Worm (Caenorhabditis elegans) whole organism, L4 larva: ENCODE measurements around the gene T28A8.4.

Experiments used
- T20F7.1 ChIP-seq: fragments of 200-800 bp; sonication (Bioruptor generic); optimal IDR thresholded peaks from 2 replicates; lab custom pipeline; 2018; ENCODE audit warnings: mild to moderate bottlenecking, missing genetic modification characterization, missing compliant biosample characterization
- T26A8.4 ChIP-seq: fragments of 200-800 bp; sonication (Bioruptor generic); IDR thresholded peaks from 2 replicates; pipeline ENCODE4 v1.3.6; 2022; ENCODE audit warnings: missing genetic modification characterization, missing compliant biosample characterization
- Y48G9A.11 ChIP-seq: fragments of 200-800 bp; sonication (Bioruptor generic); IDR thresholded peaks from 2 replicates; pipeline ENCODE4 v1.3.6; 2022; ENCODE audit warnings: missing genetic modification reagents, missing genetic modification characterization, missing compliant biosample characterization
- Y75B8A.6 ChIP-seq: fragments of 200-800 bp; sonication (Bioruptor generic); IDR thresholded peaks from 2 replicates; pipeline ENCODE4 v1.3.6; 2022; ENCODE audit warnings: missing genetic modification reagents, missing genetic modification characterization, missing compliant biosample characterization
- ZK546.5 ChIP-seq, 2 experiments: sonication (generic microtip); optimal IDR thresholded peaks; 2 replicates each; lab custom pipeline; 2017; ENCODE audit warnings: missing biosample characterization in 2 of 2, missing genetic modification characterization in 2 of 2
- ama-1 ChIP-seq: fragments of 150-350 bp; optimal IDR thresholded peaks from 2 replicates; lab custom pipeline; 2014; ENCODE audit warnings: inconsistent platforms, mixed read lengths
- arid-1 ChIP-seq: fragments of 200-800 bp; sonication (Bioruptor generic); conservative IDR thresholded peaks from 2 replicates; pipeline ENCODE4 v1.3.6; 2022; ENCODE audit warnings: missing genetic modification reagents, missing genetic modification characterization, missing compliant biosample characterization
- ceh-20 ChIP-seq: fragments of 200-800 bp; sonication (Bioruptor generic); IDR thresholded peaks from 2 replicates; pipeline ENCODE4 v1.3.6; 2022; ENCODE audit warnings: missing genetic modification reagents, missing genetic modification characterization, missing compliant biosample characterization
- ceh-28 ChIP-seq: fragments of 150-350 bp; optimal IDR thresholded peaks from 2 replicates; lab custom pipeline; 2014; ENCODE audit warnings: missing biosample characterization, missing genetic modification reagents, missing genetic modification characterization
- ceh-32 ChIP-seq: sonication (generic microtip); optimal IDR thresholded peaks from 2 replicates; lab custom pipeline; 2016; ENCODE audit warnings: mild to moderate bottlenecking, missing genetic modification characterization, missing compliant biosample characterization; ENCODE audit not compliant: poor library complexity
- ceh-44 ChIP-seq: fragments of 200-800 bp; sonication (Bioruptor generic); IDR thresholded peaks from 2 replicates; pipeline ENCODE4 v1.3.6; 2022; ENCODE audit warnings: missing genetic modification reagents, missing genetic modification characterization, missing compliant biosample characterization
- cey-2 ChIP-seq: sonication (generic microtip); optimal IDR thresholded peaks from 3 replicates; lab custom pipeline; 2017; ENCODE audit warnings: missing genetic modification characterization, mild to moderate bottlenecking, missing compliant biosample characterization, antibody characterized with exemption, borderline replicate concordance; ENCODE audit not compliant: insufficient read depth
- ctbp-1 ChIP-seq: fragments of 200-800 bp; sonication (Bioruptor generic); IDR thresholded peaks from 2 replicates; pipeline ENCODE4 v1.3.6; 2022; ENCODE audit warnings: missing genetic modification reagents, missing genetic modification characterization, missing compliant biosample characterization
- daf-12 ChIP-seq: fragments of 150-350 bp; optimal IDR thresholded peaks from 2 replicates; lab custom pipeline; 2014; ENCODE audit warnings: missing biosample characterization, missing genetic modification reagents, missing genetic modification characterization
- daf-8 ChIP-seq: fragments of 200-800 bp; sonication (Bioruptor generic); IDR thresholded peaks from 2 replicates; pipeline ENCODE4 v1.3.6; 2022; ENCODE audit warnings: missing genetic modification characterization, missing compliant biosample characterization
- dmd-8 ChIP-seq: fragments of 200-800 bp; sonication (Bioruptor generic); IDR thresholded peaks from 2 replicates; pipeline ENCODE4 v1.3.6; 2022; ENCODE audit warnings: missing genetic modification characterization, missing compliant biosample characterization
- dmd-9 ChIP-seq: fragments of 200-800 bp; sonication (Bioruptor generic); IDR thresholded peaks from 2 replicates; pipeline ENCODE4 v1.3.6; 2022; ENCODE audit warnings: missing genetic modification reagents, missing genetic modification characterization, missing compliant biosample characterization
- dpl-1 ChIP-seq: fragments of 150-350 bp; optimal IDR thresholded peaks from 2 replicates; lab custom pipeline; 2014; ENCODE audit warnings: missing biosample characterization, missing genetic modification reagents, missing genetic modification characterization
- fos-1 ChIP-seq: fragments of 150-350 bp; optimal IDR thresholded peaks from 2 replicates; lab custom pipeline; 2014; ENCODE audit warnings: missing biosample characterization, missing genetic modification characterization
- hif-1 ChIP-seq, 2 experiments: sonication (generic microtip); optimal IDR thresholded peaks; 2 replicates each; lab custom pipeline; 2016 to 2017; ENCODE audit warnings: missing compliant biosample characterization in 2 of 2, missing genetic modification characterization in 2 of 2, missing genetic modification reagents in 2 of 2, missing genotype in 2 of 2, mild to moderate bottlenecking in 1 of 2
- hlh-11 ChIP-seq: fragments of 200-800 bp; sonication (Bioruptor generic); optimal IDR thresholded peaks from 2 replicates; lab custom pipeline; 2018; ENCODE audit warnings: mild to moderate bottlenecking, missing genetic modification characterization, missing compliant biosample characterization
- hmg-1.1 ChIP-seq: fragments of 200-800 bp; sonication (Bioruptor generic); IDR thresholded peaks from 2 replicates; pipeline ENCODE4 v1.3.6; 2022; ENCODE audit warnings: missing genetic modification reagents, missing genetic modification characterization, missing compliant biosample characterization
- lin-1 ChIP-seq: fragments of 200-800 bp; sonication (Bioruptor generic); IDR thresholded peaks from 2 replicates; pipeline ENCODE4 v1.3.6; 2022; ENCODE audit warnings: missing genetic modification reagents, missing genetic modification characterization, missing compliant biosample characterization
- lin-13 ChIP-seq: fragments of 150-350 bp; optimal IDR thresholded peaks from 2 replicates; lab custom pipeline; 2014; ENCODE audit warnings: missing biosample characterization, missing genetic modification reagents, missing genetic modification characterization
- lir-3 ChIP-seq: sonication (generic microtip); optimal IDR thresholded peaks from 2 replicates; lab custom pipeline; 2016; ENCODE audit warnings: mild to moderate bottlenecking, missing genetic modification characterization, missing compliant biosample characterization
- madf-5 ChIP-seq, 2 experiments: fragments of 200-800 bp; sonication (Bioruptor generic); IDR thresholded peaks; 2 replicates each; pipeline ENCODE4 v1.3.6; 2022; ENCODE audit warnings: missing compliant biosample characterization in 2 of 2, missing genetic modification characterization in 2 of 2
- madf-9 ChIP-seq: fragments of 200-800 bp; sonication (Bioruptor generic); conservative IDR thresholded peaks from 2 replicates; pipeline ENCODE4 v1.3.6; 2022; ENCODE audit warnings: missing genetic modification reagents, missing genetic modification characterization, missing compliant biosample characterization
- mdl-1 ChIP-seq, 2 experiments: fragments of 150-350 bp in 1 of 2; sonication (generic microtip) in 1 of 2; optimal IDR thresholded peaks; 2 replicates each; lab custom pipeline; 2014 to 2017; ENCODE audit warnings: missing biosample characterization in 2 of 2, missing genetic modification characterization in 2 of 2
- mdt-29 ChIP-seq: fragments of 200-800 bp; sonication (Bioruptor generic); IDR thresholded peaks from 2 replicates; pipeline ENCODE4 v1.3.6; 2022; ENCODE audit warnings: missing genetic modification reagents, missing genetic modification characterization, missing compliant biosample characterization
- mes-2 ChIP-seq: sonication (generic microtip); optimal IDR thresholded peaks from 2 replicates; lab custom pipeline; 2016; ENCODE audit warnings: missing genotype, mild to moderate bottlenecking, missing genetic modification characterization, missing compliant biosample characterization; ENCODE audit not compliant: poor library complexity, severe bottlenecking
- mxl-2 ChIP-seq: fragments of 200-800 bp; sonication (Bioruptor generic); conservative IDR thresholded peaks from 2 replicates; pipeline ENCODE4 v1.3.6; 2022; ENCODE audit warnings: missing genetic modification reagents, missing genetic modification characterization, missing compliant biosample characterization
- nhr-11 ChIP-seq: fragments of 150-350 bp; optimal IDR thresholded peaks from 2 replicates; lab custom pipeline; 2014; ENCODE audit warnings: missing biosample characterization, missing genetic modification characterization
- nhr-111 ChIP-seq: fragments of 200-800 bp; sonication (Bioruptor generic); optimal IDR thresholded peaks from 2 replicates; lab custom pipeline; 2018; ENCODE audit warnings: mild to moderate bottlenecking, missing genetic modification characterization, missing compliant biosample characterization
- nhr-28 ChIP-seq: fragments of 150-350 bp; optimal IDR thresholded peaks from 2 replicates; lab custom pipeline; 2014; ENCODE audit warnings: missing biosample characterization, missing genetic modification characterization
- nhr-42 ChIP-seq: fragments of 200-800 bp; sonication (Bioruptor generic); IDR thresholded peaks from 2 replicates; pipeline ENCODE4 v1.3.6; 2022; ENCODE audit warnings: missing genetic modification characterization, missing compliant biosample characterization
- nhr-6 ChIP-seq: fragments of 150-350 bp; optimal IDR thresholded peaks from 2 replicates; lab custom pipeline; 2014; ENCODE audit warnings: missing biosample characterization, missing genetic modification characterization
- nhr-76 ChIP-seq: fragments of 150-350 bp; optimal IDR thresholded peaks from 2 replicates; lab custom pipeline; 2014; ENCODE audit warnings: missing biosample characterization, missing genetic modification characterization
- nhr-77 ChIP-seq: fragments of 150-350 bp; optimal IDR thresholded peaks from 2 replicates; lab custom pipeline; 2014; ENCODE audit warnings: missing biosample characterization, missing genetic modification characterization
- pha-4 ChIP-seq, 2 experiments: fragments of 150-350 bp in 1 of 2; fragments of 200-800 bp in 1 of 2; sonication (Bioruptor generic) in 1 of 2; IDR thresholded peaks in 1 of 2; optimal IDR thresholded peaks in 1 of 2; 2 replicates each; pipeline versions ENCODE4 v1.3.6 to Lab custom; 2014 to 2022; ENCODE audit warnings: missing genetic modification characterization in 2 of 2, missing genetic modification reagents in 2 of 2, missing biosample characterization in 1 of 2, missing compliant biosample characterization in 1 of 2
- php-3 ChIP-seq: fragments of 200-800 bp; sonication (Bioruptor generic); IDR thresholded peaks from 2 replicates; pipeline ENCODE4 v1.3.6; 2022; ENCODE audit warnings: missing genetic modification reagents, missing genetic modification characterization, missing compliant biosample characterization
- pqm-1 ChIP-seq: sonication (generic microtip); optimal IDR thresholded peaks from 2 replicates; lab custom pipeline; 2017; ENCODE audit warnings: missing biosample characterization, missing genetic modification characterization
- saeg-2 ChIP-seq: fragments of 200-800 bp; sonication (Bioruptor generic); IDR thresholded peaks from 2 replicates; pipeline ENCODE4 v1.3.6; 2022; ENCODE audit warnings: missing genetic modification reagents, missing genetic modification characterization, missing compliant biosample characterization
- snpc-4 ChIP-seq: fragments of 150-350 bp; optimal IDR thresholded peaks from 2 replicates; lab custom pipeline; 2014; ENCODE audit warnings: missing biosample characterization, missing genetic modification characterization
- unc-130 ChIP-seq: sonication (generic microtip); optimal IDR thresholded peaks from 2 replicates; lab custom pipeline; 2016; ENCODE audit warnings: missing genetic modification reagents, missing genetic modification characterization, missing compliant biosample characterization
- unc-39 ChIP-seq: sonication (generic microtip); optimal IDR thresholded peaks from 2 replicates; lab custom pipeline; 2017; ENCODE audit warnings: missing biosample characterization, missing genetic modification characterization
- zfp-2 ChIP-seq: sonication (generic microtip); optimal IDR thresholded peaks from 2 replicates; lab custom pipeline; 2016; ENCODE audit warnings: mild to moderate bottlenecking, missing genetic modification characterization, missing compliant biosample characterization
- zfp-3 ChIP-seq: fragments of 200-800 bp; sonication (Bioruptor generic); conservative IDR thresholded peaks from 2 replicates; pipeline ENCODE4 v1.3.6; 2022; ENCODE audit warnings: missing genetic modification reagents, missing genetic modification characterization, missing compliant biosample characterization
- zip-11 ChIP-seq: fragments of 200-800 bp; sonication (Bioruptor generic); IDR thresholded peaks from 2 replicates; pipeline ENCODE4 v1.3.6; 2022; ENCODE audit warnings: missing genetic modification characterization, missing compliant biosample characterization
- zip-2 ChIP-seq: fragments of 150-350 bp; optimal IDR thresholded peaks from 2 replicates; lab custom pipeline; 2014; ENCODE audit warnings: missing biosample characterization, missing genetic modification characterization

Gene T28A8.4

DNA sequence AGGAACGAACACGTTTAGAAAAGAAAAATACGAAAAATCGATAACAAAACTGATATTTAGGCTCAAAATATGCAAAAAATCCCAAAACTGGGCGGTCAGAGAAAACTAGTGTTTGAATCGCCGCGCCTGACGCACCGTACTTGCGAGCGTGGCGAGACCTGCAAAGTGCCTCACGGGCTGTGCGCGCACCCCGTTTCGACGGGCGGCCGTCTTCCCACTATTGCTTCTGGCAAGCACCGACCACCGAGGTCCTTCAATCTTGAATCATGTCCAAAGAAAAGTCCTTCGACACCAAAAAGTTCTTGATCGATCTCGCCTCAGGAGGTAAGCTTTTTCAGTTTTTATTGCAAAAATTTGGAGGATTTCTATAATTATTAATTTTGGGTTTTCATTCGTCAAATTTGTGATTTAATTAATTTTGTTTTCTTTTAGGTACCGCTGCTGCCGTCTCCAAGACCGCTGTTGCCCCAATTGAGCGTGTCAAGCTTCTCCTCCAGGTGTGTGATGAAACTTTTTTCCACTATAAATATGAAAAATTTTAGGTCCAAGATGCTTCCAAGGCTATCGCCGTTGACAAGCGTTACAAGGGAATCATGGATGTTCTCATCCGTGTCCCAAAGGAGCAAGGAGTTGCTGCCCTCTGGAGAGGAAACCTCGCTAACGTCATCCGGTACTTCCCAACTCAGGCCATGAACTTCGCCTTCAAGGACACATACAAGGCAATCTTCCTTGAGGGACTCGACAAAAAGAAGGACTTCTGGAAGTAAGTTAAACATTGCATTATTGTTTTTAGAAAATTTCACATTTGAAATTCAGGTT is 40.3 kb upstream of the T28A8.4 start, which contains the start of gene ant-1.1 (continued):
- no peak for TF ChIP-seq lir-3
- no peak for TF ChIP-seq dmd-8
- 0 out of 2 replicates have a peak, but pooled peaks have one; percentile 36 for TF ChIP-seq php-3 (GFP tag; lab: Robert Waterston, UW)
- no peak for TF ChIP-seq snpc-4 (tag; lab: Kevin White, UChicago)
- no peak for TF ChIP-seq cey-2
- TF ChIP-seq pha-4 (GFP tag; IDR thresholded peaks at IDR 0.05; lab: Robert Waterston, UW): peak; percentile 83
- no peak for TF ChIP-seq pha-4 (tag; optimal IDR thresholded peaks at IDR 0.05; lab: Kevin White, UChicago)
- TF ChIP-seq ceh-32 (tag; lab: Kevin White, UChicago): no peak
- TF ChIP-seq mxl-2 (GFP tag; lab: Robert Waterston, UW): no peak
- peak; percentile 52 for TF ChIP-seq nhr-28 (tag; lab: Kevin White, UChicago)
- peak; percentile 94 for TF ChIP-seq hlh-11 (tag; lab: Kevin White, UChicago)
- no peak for TF ChIP-seq zip-2 (tag; lab: Kevin White, UChicago)
- peak in 1 of 2 experiments; percentile 90 for TF ChIP-seq hif-1 (tag; optimal IDR thresholded peaks at IDR 0.05; lab: Kevin White, UChicago)
- no peak for TF ChIP-seq dmd-9 (GFP tag; lab: Robert Waterston, UW)
- TF ChIP-seq ctbp-1 (GFP tag; lab: Robert Waterston, UW): peak; percentile 75
- peak; percentile 47; the same call in 1 of the 2 replicates for TF ChIP-seq ceh-44
- TF ChIP-seq ama-1: peak; percentile 97
- peak; percentile 91 for TF ChIP-seq zfp-3
- no peak for TF ChIP-seq daf-8 (GFP tag; lab: Robert Waterston, UW)
- TF ChIP-seq arid-1 (GFP tag; lab: Robert Waterston, UW): peak; percentile 90
- peak; percentile 45; the same call in 1 of the 2 replicates for TF ChIP-seq lin-1 (GFP tag; lab: Robert Waterston, UW)
- peak; percentile 53 for TF ChIP-seq ceh-28 (tag; lab: Kevin White, UChicago)
- peak; percentile 94 for TF ChIP-seq T26A8.4 (GFP tag; lab: Robert Waterston, UW)
- peak; percentile 4 to 50 for TF ChIP-seq mdl-1 (tag; optimal IDR thresholded peaks at IDR 0.05; lab: Kevin White, UChicago)
- TF ChIP-seq dpl-1 (GFP tag; lab: Kevin White, UChicago): peak; percentile 98
- peak; percentile 21 for TF ChIP-seq pqm-1 (tag; lab: Kevin White, UChicago)
- TF ChIP-seq nhr-6 (tag; lab: Kevin White, UChicago): peak; percentile 86
- TF ChIP-seq hmg-1.1: peak; percentile 92
- peak; percentile 50 to 96 for TF ChIP-seq ZK546.5 (tag; optimal IDR thresholded peaks at IDR 0.05; lab: Kevin White, UChicago)
- TF ChIP-seq nhr-111 (GFP tag; lab: Kevin White, UChicago): no peak
- TF ChIP-seq saeg-2: peak; percentile 86
- no peak for TF ChIP-seq madf-5 (GFP tag; IDR thresholded peaks at IDR 0.05; lab: Robert Waterston, UW)
- peak; percentile 85 for TF ChIP-seq madf-9
- peak; percentile 89 for TF ChIP-seq nhr-11 (tag; lab: Kevin White, UChicago)
- TF ChIP-seq mdt-29 (GFP tag; lab: Robert Waterston, UW): peak; percentile 88
- no peak for TF ChIP-seq nhr-76 (tag; lab: Kevin White, UChicago)
- TF ChIP-seq unc-39: no peak
- TF ChIP-seq nhr-42: peak; percentile 93
- no peak for TF ChIP-seq fos-1 (tag; lab: Kevin White, UChicago)
- TF ChIP-seq zfp-2: peak; percentile 98
- TF ChIP-seq daf-12: no peak
- TF ChIP-seq lin-13 (GFP tag; lab: Kevin White, UChicago): peak; percentile 91
- no peak for TF ChIP-seq zip-11 (GFP tag; lab: Robert Waterston, UW)
- peak; percentile 82 for TF ChIP-seq Y75B8A.6 (GFP tag; lab: Robert Waterston, UW)
- TF ChIP-seq unc-130 (GFP tag; lab: Kevin White, UChicago): peak; percentile 81
- peak; percentile 86 for TF ChIP-seq T20F7.1
- TF ChIP-seq nhr-77 (tag; lab: Kevin White, UChicago): peak; percentile 84
- peak; percentile 95 for TF ChIP-seq mes-2 (tag; lab: Kevin White, UChicago)
- peak; percentile 47; the same call in 1 of the 2 replicates for TF ChIP-seq Y48G9A.11 (GFP tag; lab: Robert Waterston, UW)
- TF ChIP-seq ceh-20 (GFP tag; lab: Robert Waterston, UW): peak; percentile 85
